Worm (Caenorhabditis elegans): ENCODE results near the gene ZK1307.1.

DNA sequence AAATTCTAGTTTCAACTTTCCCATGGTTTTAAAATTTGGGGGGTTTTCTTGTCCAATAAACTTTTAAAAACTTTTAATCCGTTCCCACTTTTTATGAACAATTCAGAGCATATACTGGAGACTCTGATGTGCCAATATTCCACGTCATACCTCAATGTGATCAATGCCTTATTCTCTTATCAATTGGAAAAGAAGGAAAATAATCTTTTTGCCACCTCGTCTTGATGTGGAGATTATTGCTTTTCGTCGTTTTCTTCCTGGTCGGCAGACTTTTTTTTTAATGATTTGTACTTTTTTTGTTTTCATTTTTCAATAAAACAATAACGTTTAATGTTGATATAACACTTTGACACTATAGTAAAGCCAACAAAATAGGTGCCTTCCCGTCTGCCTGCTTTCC, 22.1 kb upstream of the ZK1307.1 start:
- TF ChIP-seq lsy-2 (tag; optimal IDR thresholded peaks at IDR 0.05) (no peak), egl-27 (tag; optimal IDR thresholded peaks at IDR 0.05) (no peak), lin-13 (GFP tag; optimal IDR thresholded peaks at IDR 0.05) (no peak), nhr-12 (tag; optimal IDR thresholded peaks at IDR 0.05) (no peak), aly-2 (tag; optimal IDR thresholded peaks at IDR 0.05) (no peak), snpc-4 (tag; optimal IDR thresholded peaks at IDR 0.05) (no peak), ama-1 (optimal IDR thresholded peaks at IDR 0.05) (no peak), nhr-77 (tag; optimal IDR thresholded peaks at IDR 0.05) (no peak), R02D3.7 (tag; optimal IDR thresholded peaks at IDR 0.05) (no peak), dmd-4 (tag; optimal IDR thresholded peaks at IDR 0.05) (no peak), elt-1 (tag; optimal IDR thresholded peaks at IDR 0.05) (no peak), unc-62 (GFP tag; optimal IDR thresholded peaks at IDR 0.05) (no peak), F13H6.1 (tag; optimal IDR thresholded peaks at IDR 0.05) (no peak)
